Fruit fly (Drosophila melanogaster): ENCODE measurements around the gene CG43235.
A peak's percentile ranks its signal among the peaks of the same experiment; 100 is the strongest.

Gene CG43235

DNA sequence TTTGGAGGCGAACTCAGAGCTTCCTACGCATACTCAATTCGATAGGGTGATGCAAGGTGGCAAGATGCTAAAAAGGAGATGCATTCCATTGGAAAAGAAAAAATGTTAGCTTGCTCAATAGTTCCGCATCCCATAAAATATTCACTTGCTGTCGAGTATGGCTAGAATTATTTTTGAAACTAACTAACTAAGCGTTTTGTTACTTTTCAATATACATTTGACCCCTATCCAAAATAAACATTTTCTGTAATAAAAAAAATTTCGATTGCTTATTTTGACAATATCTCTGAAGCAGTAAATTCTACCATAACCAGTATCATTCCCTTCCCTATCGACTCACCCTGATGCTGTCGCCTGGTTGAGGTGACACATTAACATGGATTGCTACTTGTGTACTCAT is 10.7 kb downstream of the CG43235 start (continued):
- TF ChIP-seq repo (GFP tag; optimal IDR thresholded peaks at IDR 0.05) = no peak
- no peak for TF ChIP-seq cg (GFP tag; optimal IDR thresholded peaks at IDR 0.05)
- no peak for TF ChIP-seq CG17802 (tag; optimal IDR thresholded peaks at IDR 0.05)
- no peak for TF ChIP-seq Nf-YB (GFP tag; optimal IDR thresholded peaks at IDR 0.05)
- TF ChIP-seq CG16815 (GFP tag; optimal IDR thresholded peaks at IDR 0.05) = no peak
- TF ChIP-seq sr (GFP tag; IDR thresholded peaks at IDR 0.05) = peak; percentile 60; the same call in 2 of the 3 replicates
- TF ChIP-seq CG6791 (GFP tag; IDR thresholded peaks at IDR 0.05; ENCODE audit: partially characterized antibody) = no peak
- no peak for TF ChIP-seq Nf-YA (GFP tag; IDR thresholded peaks at IDR 0.05)
- no peak for TF ChIP-seq CG8944 (GFP tag; optimal IDR thresholded peaks at IDR 0.05)
- no peak for TF ChIP-seq YL-1 (GFP tag; optimal IDR thresholded peaks at IDR 0.05)

DNA sequence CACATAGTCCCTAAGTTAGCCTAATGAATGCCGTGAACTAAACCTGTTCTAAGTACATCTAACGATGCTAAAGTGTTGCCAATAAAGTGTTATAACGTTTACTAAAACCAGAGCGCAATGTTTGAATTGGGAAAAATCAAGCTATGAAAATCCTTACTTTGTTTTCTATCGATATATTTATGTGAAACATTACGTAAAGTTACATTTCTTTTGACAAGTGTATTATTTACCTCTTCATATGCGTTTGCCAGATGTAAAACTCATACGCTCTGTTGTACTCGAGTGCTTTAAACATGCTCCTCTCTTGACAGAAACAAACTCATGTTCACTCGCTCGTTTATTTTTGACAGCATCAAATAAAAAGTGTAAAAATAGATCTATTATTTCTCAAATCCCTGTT is 17.8 kb downstream of the CG43235 start, which contains the start of gene Ntl:
Gene Ntl (plus strand): TSS at position 301 of the 400 bp plus-strand sequence.
- TF ChIP-seq caup (GFP tag; optimal IDR thresholded peaks at IDR 0.05; ENCODE audit: severe bottlenecking) (no peak), sens-2 (GFP tag; IDR thresholded peaks at IDR 0.05) (no peak), pzg (GFP tag; optimal IDR thresholded peaks at IDR 0.05) (no peak), pum (GFP tag; optimal IDR thresholded peaks at IDR 0.05) (no peak), CG15011 (GFP tag; optimal IDR thresholded peaks at IDR 0.05) (no peak), sisA (GFP tag; IDR thresholded peaks at IDR 0.05) (no peak), CG33557 (GFP tag; optimal IDR thresholded peaks at IDR 0.05) (no peak), tin (GFP tag; optimal IDR thresholded peaks at IDR 0.05) (no peak), chif (GFP tag; optimal IDR thresholded peaks at IDR 0.05) (no peak), NC2α (GFP tag; optimal IDR thresholded peaks at IDR 0.05) (no peak), CG2129 (GFP tag; IDR thresholded peaks at IDR 0.05; ENCODE audit: partially characterized antibody) (no peak), CG10431 (GFP tag; optimal IDR thresholded peaks at IDR 0.05) (no peak), luna (GFP tag; optimal IDR thresholded peaks at IDR 0.05) (no peak), gem (tag; optimal IDR thresholded peaks at IDR 0.05) (no peak), CG6765 (GFP tag; optimal IDR thresholded peaks at IDR 0.05) (no peak)

DNA sequence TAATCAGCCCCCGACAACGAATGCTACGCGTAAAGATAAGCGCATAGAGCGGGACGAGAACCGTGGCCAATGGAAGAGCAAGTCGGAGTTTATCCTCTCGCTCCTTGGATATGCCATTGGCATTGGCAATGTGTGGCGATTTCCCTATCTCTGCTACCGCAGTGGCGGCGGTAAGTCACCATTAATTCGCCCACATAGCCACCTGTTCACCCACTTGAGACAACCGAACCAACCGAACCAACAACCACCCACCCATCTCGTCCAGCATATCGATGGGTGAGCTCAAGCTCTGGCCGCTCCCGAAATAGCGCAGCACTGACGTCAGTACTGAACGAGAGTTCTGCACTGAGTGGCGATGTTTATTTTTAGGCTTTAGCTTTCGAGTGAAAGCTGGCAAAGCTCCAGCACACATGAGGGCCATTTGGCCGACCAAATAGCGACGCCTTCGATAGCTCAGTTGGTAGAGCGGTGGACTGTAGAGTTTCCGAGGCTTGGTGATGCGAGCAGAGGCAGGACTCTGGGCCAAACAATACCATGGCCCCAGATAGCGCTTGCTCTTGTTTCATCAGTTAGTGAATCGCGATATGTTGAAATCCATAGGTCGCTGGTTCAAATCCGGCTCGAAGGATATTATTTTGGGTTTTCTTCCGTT is 18.3 kb downstream of the CG43235 start:
- no peak for TF ChIP-seq zf30C (GFP tag; optimal IDR thresholded peaks at IDR 0.05)
- no peak for TF ChIP-seq tio (GFP tag; optimal IDR thresholded peaks at IDR 0.05)
- no peak for TF ChIP-seq CG13775 (GFP tag; optimal IDR thresholded peaks at IDR 0.05)
- TF ChIP-seq kah (GFP tag; optimal IDR thresholded peaks at IDR 0.05) = peak; percentile 84
- peak; percentile 90 for TF ChIP-seq Bdp1 (GFP tag; optimal IDR thresholded peaks at IDR 0.05)
- 0 out of 3 replicates have a peak, but pooled peaks have one; percentile 27 for TF ChIP-seq zen2 (GFP tag; IDR thresholded peaks at IDR 0.05; ENCODE audit: partially characterized antibody)
- TF ChIP-seq CG12219 (GFP tag; optimal IDR thresholded peaks at IDR 0.05) = no peak
- TF ChIP-seq CG2875 (GFP tag; optimal IDR thresholded peaks at IDR 0.05) = no peak
- no peak for TF ChIP-seq sens (GFP tag)
- TF ChIP-seq nau (GFP tag; optimal IDR thresholded peaks at IDR 0.05) = peak; percentile 70
- no peak for TF ChIP-seq CG3995 (GFP tag; optimal IDR thresholded peaks at IDR 0.05)
- TF ChIP-seq CG3847 (GFP tag; IDR thresholded peaks at IDR 0.05) = 0 out of 2 replicates have a peak, but pooled peaks have one; percentile 6
- TF ChIP-seq sr (GFP tag; IDR thresholded peaks at IDR 0.05) = peak; percentile 77; the same call in 2 of the 3 replicates
- TF ChIP-seq bbx (GFP tag; IDR thresholded peaks at IDR 0.05; ENCODE audit: partially characterized antibody) = no peak
- peak; percentile 93 for TF ChIP-seq z (GFP tag; IDR thresholded peaks at IDR 0.05)
- TF ChIP-seq Rfx (GFP tag; IDR thresholded peaks at IDR 0.05) = no peak
- peak; percentile 13 for TF ChIP-seq CG12769 (tag; optimal IDR thresholded peaks at IDR 0.05)
- no peak for TF ChIP-seq CG11723 (GFP tag; optimal IDR thresholded peaks at IDR 0.05)
- TF ChIP-seq CG30020 (tag; optimal IDR thresholded peaks at IDR 0.05) = no peak
- TF ChIP-seq CG2712 (tag; optimal IDR thresholded peaks at IDR 0.05) = no peak
- TF ChIP-seq CG4360 (GFP tag; IDR thresholded peaks at IDR 0.05) = no peak
